Worm (Caenorhabditis elegans) whole organism, late embryonic: ENCODE data around the gene ptc-3.

ENCODE experiments used
- ceh-2 ChIP-seq: sonication (generic microtip); optimal IDR thresholded peaks from 2 replicates; lab custom pipeline; 2016; ENCODE audit warnings: missing genotype, missing genetic modification characterization, missing compliant biosample characterization
- pag-3 ChIP-seq: sonication (generic microtip); optimal IDR thresholded peaks from 2 replicates; lab custom pipeline; 2016; ENCODE audit warnings: missing compliant biosample characterization, missing genetic modification characterization, borderline replicate concordance
- tbx-2 ChIP-seq: sonication (generic microtip); optimal IDR thresholded peaks from 2 replicates; lab custom pipeline; 2016; ENCODE audit warnings: missing genetic modification characterization, missing compliant biosample characterization

- no peak for TF ChIP-seq tbx-2
- TF ChIP-seq pag-3 (tag; lab: Kevin White, UChicago): no peak
- TF ChIP-seq ceh-2: no peak
Measured at ce11 chrII:2829482-2829881, 22.9 kb downstream of the ptc-3 start.
